Worm (Caenorhabditis elegans): ENCODE results near the gene srw-53.
"Not testable (repeated sequence)": the region's sequence is repeated elsewhere in the genome, so short reads cannot be mapped to it uniquely, and the experiment has no call there.

srw-53 gene

ce11 chrV:15991850-15992249 lies 48.6 kb downstream of the srw-53 start, which contains the start of gene C06C6.7:
Gene C06C6.7, plus strand, starts transcription at chrV:15992150.
- not testable (repeated sequence) for TF ChIP-seq C16A3.4, ceh-90, jun-1 (tag; optimal IDR thresholded peaks at IDR 0.05)

Data from whole organism, L1 larva.